Worm (Caenorhabditis elegans) whole organism, L1 larva: ENCODE data around the gene coa-1.

Source experiments
- C34B4.2 ChIP-seq: sonication (generic microtip); optimal IDR thresholded peaks from 2 replicates; lab custom pipeline; 2017; ENCODE audit warnings: mild to moderate bottlenecking, missing genetic modification characterization, missing compliant biosample characterization
- Y116A8C.19 ChIP-seq: sonication (generic microtip); optimal IDR thresholded peaks from 2 replicates; lab custom pipeline; 2016; ENCODE audit warnings: missing compliant biosample characterization, missing genetic modification characterization, borderline replicate concordance
- alr-1 ChIP-seq: fragments of 200-800 bp; sonication (Bioruptor generic); optimal IDR thresholded peaks from 2 replicates; lab custom pipeline; 2018; ENCODE audit warnings: borderline replicate concordance, mild to moderate bottlenecking, missing genetic modification characterization, missing compliant biosample characterization
- aly-2 ChIP-seq: fragments of 150-350 bp; optimal IDR thresholded peaks from 2 replicates; lab custom pipeline; 2014; ENCODE audit warnings: missing biosample characterization, missing genetic modification characterization
- ceh-8 ChIP-seq: fragments of 200-800 bp; sonication (Bioruptor generic); optimal IDR thresholded peaks from 2 replicates; lab custom pipeline; 2018; ENCODE audit warnings: mild to moderate bottlenecking, missing genetic modification characterization, moderate library complexity, missing compliant biosample characterization
- ceh-88 ChIP-seq: fragments of 200-800 bp; sonication (Bioruptor generic); IDR thresholded peaks from 2 replicates; pipeline ENCODE4 v1.3.6; 2022; ENCODE audit warnings: missing genetic modification characterization, missing compliant biosample characterization
- ces-1 ChIP-seq: fragments of 150-350 bp; optimal IDR thresholded peaks from 2 replicates; lab custom pipeline; 2014; ENCODE audit warnings: missing biosample characterization, missing genetic modification reagents, missing genetic modification characterization
- efl-1 ChIP-seq, 4 experiments: fragments of 150-350 bp; optimal IDR thresholded peaks in 3 of 4; peaks in 1 of 4; 1 replicate in 1 of 4; 2 replicates in 3 of 4; lab custom pipeline; 2014; ENCODE audit warnings: missing biosample characterization in 2 of 4, missing genetic modification characterization in 2 of 4, missing genetic modification reagents in 2 of 4
- egl-27 ChIP-seq, 2 experiments: fragments of 150-350 bp in 1 of 2; sonication (generic microtip); optimal IDR thresholded peaks; 3 replicates each; lab custom pipeline; 2017 to 2018; ENCODE audit warnings: missing biosample characterization in 2 of 2, missing genetic modification characterization in 2 of 2, missing genetic modification reagents in 2 of 2
- elt-2 ChIP-seq: sonication (generic microtip); optimal IDR thresholded peaks from 2 replicates; lab custom pipeline; 2016; ENCODE audit warnings: missing genetic modification characterization, mild to moderate bottlenecking, inconsistent platforms, missing compliant biosample characterization, missing genetic modification reagents
- ets-5 ChIP-seq: fragments of 200-800 bp; sonication (Bioruptor generic); IDR thresholded peaks from 2 replicates; pipeline ENCODE4 v1.3.6; 2022; ENCODE audit warnings: missing genetic modification characterization, missing compliant biosample characterization
- hlh-17 ChIP-seq: fragments of 200-800 bp; sonication (Bioruptor generic); optimal IDR thresholded peaks from 2 replicates; lab custom pipeline; 2018; ENCODE audit warnings: missing genetic modification characterization, mild to moderate bottlenecking, missing compliant biosample characterization, moderate library complexity, borderline replicate concordance
- isw-1 ChIP-seq: fragments of 200-800 bp; sonication (Bioruptor generic); IDR thresholded peaks from 2 replicates; pipeline ENCODE4 v1.3.6; 2022; ENCODE audit warnings: missing genetic modification characterization, missing compliant biosample characterization
- jun-1 ChIP-seq: fragments of 150-350 bp; optimal IDR thresholded peaks from 2 replicates; lab custom pipeline; 2014; ENCODE audit warnings: missing biosample characterization, missing genetic modification reagents, missing genetic modification characterization
- lin-13 ChIP-seq: fragments of 150-350 bp; optimal IDR thresholded peaks from 2 replicates; lab custom pipeline; 2014; ENCODE audit warnings: missing biosample characterization, missing genetic modification reagents, missing genetic modification characterization
- lin-14 ChIP-seq: fragments of 200-800 bp; sonication (Bioruptor generic); optimal IDR thresholded peaks from 2 replicates; lab custom pipeline; 2018; ENCODE audit warnings: mild to moderate bottlenecking, missing genetic modification characterization, moderate library complexity, missing compliant biosample characterization
- lin-15B ChIP-seq: fragments of 150-350 bp; sonication (generic microtip); optimal IDR thresholded peaks from 3 replicates; lab custom pipeline; 2014; ENCODE audit warnings: missing biosample characterization, missing genetic modification characterization
- lin-39 ChIP-seq: fragments of 150-350 bp; optimal IDR thresholded peaks from 2 replicates; lab custom pipeline; 2014; ENCODE audit warnings: missing biosample characterization, missing genetic modification reagents, missing genetic modification characterization
- lir-3 ChIP-seq: sonication (generic microtip); optimal IDR thresholded peaks from 2 replicates; lab custom pipeline; 2016; ENCODE audit warnings: mild to moderate bottlenecking, missing genetic modification characterization, moderate library complexity, missing compliant biosample characterization; ENCODE audit not compliant: poor library complexity
- lsy-2 ChIP-seq, 2 experiments: fragments of 150-350 bp; optimal IDR thresholded peaks; 2 replicates each; lab custom pipeline; 2014; ENCODE audit warnings: missing biosample characterization in 2 of 2, missing genetic modification characterization in 2 of 2
- mef-2 ChIP-seq: fragments of 150-350 bp; optimal IDR thresholded peaks from 2 replicates; lab custom pipeline; 2014; ENCODE audit warnings: missing biosample characterization, missing genetic modification characterization
- mep-1 ChIP-seq: fragments of 150-350 bp; optimal IDR thresholded peaks from 2 replicates; lab custom pipeline; 2014; ENCODE audit warnings: missing biosample characterization, missing genetic modification characterization
- nhr-12 ChIP-seq: sonication (generic microtip); optimal IDR thresholded peaks from 2 replicates; lab custom pipeline; 2017; ENCODE audit warnings: missing biosample characterization, missing genetic modification characterization
- nhr-19 ChIP-seq: fragments of 200-800 bp; sonication (Bioruptor generic); conservative IDR thresholded peaks from 2 replicates; pipeline ENCODE4 v1.3.6; 2022; ENCODE audit warnings: missing genetic modification characterization, missing compliant biosample characterization
- nhr-20 ChIP-seq: sonication (generic microtip); optimal IDR thresholded peaks from 2 replicates; lab custom pipeline; 2016; ENCODE audit warnings: mild to moderate bottlenecking, missing genetic modification characterization, missing compliant biosample characterization
- nhr-47 ChIP-seq: sonication (generic microtip); optimal IDR thresholded peaks from 2 replicates; lab custom pipeline; 2016; ENCODE audit warnings: mild to moderate bottlenecking, missing genetic modification characterization, moderate library complexity, missing compliant biosample characterization
- nhr-77 ChIP-seq: fragments of 150-350 bp; optimal IDR thresholded peaks from 2 replicates; lab custom pipeline; 2014; ENCODE audit warnings: missing biosample characterization, missing genetic modification characterization
- nhr-84 ChIP-seq: sonication (generic microtip); optimal IDR thresholded peaks from 2 replicates; lab custom pipeline; 2017; ENCODE audit warnings: missing biosample characterization, missing genetic modification characterization
- nhr-85 ChIP-seq: sonication (generic microtip); peaks from one replicate; lab custom pipeline; 2016; ENCODE audit warnings: missing genetic modification characterization, inconsistent platforms, missing compliant biosample characterization
- nhr-90 ChIP-seq: sonication (generic microtip); optimal IDR thresholded peaks from 2 replicates; lab custom pipeline; 2016; ENCODE audit warnings: mild to moderate bottlenecking, missing genetic modification characterization, missing compliant biosample characterization; ENCODE audit not compliant: poor library complexity
- pag-3 ChIP-seq: sonication (generic microtip); optimal IDR thresholded peaks from 2 replicates; lab custom pipeline; 2017; ENCODE audit warnings: missing genetic modification characterization, mild to moderate bottlenecking, missing compliant biosample characterization, antibody characterized with exemption, borderline replicate concordance; ENCODE audit not compliant: insufficient read depth
- rnt-1 ChIP-seq: sonication (generic microtip); optimal IDR thresholded peaks from 2 replicates; lab custom pipeline; 2016; ENCODE audit warnings: mild to moderate bottlenecking, missing genetic modification characterization, moderate library complexity, missing compliant biosample characterization
- skn-1 ChIP-seq: fragments of 150-350 bp; optimal IDR thresholded peaks from 2 replicates; lab custom pipeline; 2014; ENCODE audit warnings: missing biosample characterization, missing genetic modification characterization
- snpc-4 ChIP-seq: fragments of 150-350 bp; optimal IDR thresholded peaks from 2 replicates; lab custom pipeline; 2014; ENCODE audit warnings: missing biosample characterization, missing genetic modification characterization
- sox-4 ChIP-seq: sonication (generic microtip); optimal IDR thresholded peaks from 2 replicates; lab custom pipeline; 2016; ENCODE audit warnings: missing genetic modification characterization, missing compliant biosample characterization
- sup-37 ChIP-seq: fragments of 200-800 bp; sonication (Bioruptor generic); optimal IDR thresholded peaks from 2 replicates; lab custom pipeline; 2018; ENCODE audit warnings: mild to moderate bottlenecking, missing genetic modification characterization, missing compliant biosample characterization
- tbx-2 ChIP-seq: sonication (generic microtip); optimal IDR thresholded peaks from 2 replicates; lab custom pipeline; 2016; ENCODE audit warnings: missing genetic modification characterization, missing compliant biosample characterization
- tlp-1 ChIP-seq: fragments of 150-350 bp; optimal IDR thresholded peaks from 2 replicates; lab custom pipeline; 2014; ENCODE audit warnings: missing biosample characterization, missing genetic modification characterization
- unc-130 ChIP-seq: fragments of 150-350 bp; optimal IDR thresholded peaks from 2 replicates; lab custom pipeline; 2017; ENCODE audit warnings: missing biosample characterization, missing genetic modification characterization, inconsistent platforms
- unc-62 ChIP-seq: fragments of 150-350 bp; optimal IDR thresholded peaks from 2 replicates; lab custom pipeline; 2014; ENCODE audit warnings: missing biosample characterization, missing genetic modification reagents, missing genetic modification characterization
- unc-86 ChIP-seq: sonication (generic microtip); optimal IDR thresholded peaks from 2 replicates; lab custom pipeline; 2016; ENCODE audit warnings: missing genetic modification characterization, missing compliant biosample characterization
- xbp-1 ChIP-seq: sonication (generic microtip); optimal IDR thresholded peaks from 2 replicates; lab custom pipeline; 2016; ENCODE audit warnings: missing genetic modification characterization, missing compliant biosample characterization
- zag-1 ChIP-seq: fragments of 150-350 bp; optimal IDR thresholded peaks from 2 replicates; lab custom pipeline; 2014; ENCODE audit warnings: missing biosample characterization, missing genetic modification characterization

coa-1 gene

DNA sequence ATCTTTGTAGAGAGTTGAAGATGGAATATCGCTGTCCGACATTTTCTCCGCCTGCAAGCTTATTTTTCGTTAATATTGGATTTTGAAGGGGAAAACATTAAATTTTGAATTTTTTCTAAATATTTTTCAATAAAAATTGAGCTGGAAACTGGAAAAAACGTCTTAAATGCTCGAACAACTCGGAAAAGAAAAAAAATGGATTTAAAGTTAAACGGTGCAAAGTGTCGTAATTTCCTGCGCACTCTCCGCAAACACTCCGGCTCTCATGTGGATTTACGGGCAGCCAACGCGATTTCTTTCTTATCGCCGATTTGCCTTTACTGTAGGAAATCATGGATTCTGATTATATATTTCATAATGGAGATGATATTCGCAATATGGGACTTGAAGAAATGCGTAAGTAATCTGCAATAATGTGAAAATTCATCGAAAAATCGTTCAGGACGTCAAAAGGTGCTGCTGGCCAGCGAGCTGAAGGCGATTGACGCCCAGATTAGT, 35.2 kb downstream of the coa-1 start, which contains the start of the genes fnta-1 and cogc-8 (continued):
- TF ChIP-seq alr-1 (tag; lab: Kevin White, UChicago) (no peak), nhr-12 (no peak), ces-1 (GFP tag; lab: Kevin White, UChicago) (no peak), pag-3 (tag; lab: Kevin White, UChicago) (no peak), ceh-88 (GFP tag; lab: Robert Waterston, UW) (no peak), ceh-8 (no peak), Y116A8C.19 (tag; lab: Kevin White, UChicago) (no peak), xbp-1 (no peak), isw-1 (GFP tag; lab: Robert Waterston, UW) (peak; percentile 8; the same call in 1 of the 2 replicates), nhr-85 (tag; lab: Kevin White, UChicago) (peak; percentile 61), unc-62 (GFP tag; lab: Kevin White, UChicago) (no peak), rnt-1 (tag; lab: Kevin White, UChicago) (peak; percentile 50), skn-1 (tag; lab: Kevin White, UChicago) (peak; percentile 10), hlh-17 (GFP tag; lab: Kevin White, UChicago) (no peak), zag-1 (tag; lab: Kevin White, UChicago) (no peak), lin-14 (no peak), sox-4 (tag; lab: Kevin White, UChicago) (no peak), nhr-19 (GFP tag; lab: Robert Waterston, UW) (no peak), nhr-47 (tag; lab: Kevin White, UChicago) (peak; percentile 71), unc-86 (tag; lab: Kevin White, UChicago) (peak; percentile 41), mef-2 (tag; lab: Kevin White, UChicago) (no peak), nhr-90 (tag; lab: Kevin White, UChicago) (peak; percentile 19), nhr-20 (tag; lab: Kevin White, UChicago) (peak; percentile 36), sup-37 (GFP tag; lab: Kevin White, UChicago) (no peak), mep-1 (tag; lab: Kevin White, UChicago) (peak; percentile 65), C34B4.2 (tag; lab: Kevin White, UChicago) (no peak), unc-130 (no peak), efl-1 (optimal IDR thresholded peaks at IDR 0.05; lab: Kevin White, UChicago) (peak; percentile 61 to 72), efl-1 (GFP tag; optimal IDR thresholded peaks at IDR 0.05 in 1 of 2; lab: Kevin White, UChicago) (peak; percentile 72 to 97), lin-39 (no peak), lir-3 (tag; lab: Kevin White, UChicago) (no peak), nhr-77 (tag; lab: Kevin White, UChicago) (no peak), elt-2 (tag; lab: Kevin White, UChicago) (no peak), ets-5 (GFP tag; lab: Robert Waterston, UW) (no peak), snpc-4 (tag; lab: Kevin White, UChicago) (no peak), aly-2 (tag; lab: Kevin White, UChicago) (no peak), lsy-2 (tag; optimal IDR thresholded peaks at IDR 0.05; lab: Kevin White, UChicago) (peak; percentile 59 to 71), tlp-1 (no peak), egl-27 (tag; optimal IDR thresholded peaks at IDR 0.05; lab: Kevin White, UChicago) (no peak), tbx-2 (peak; percentile 44), lin-13 (GFP tag; lab: Kevin White, UChicago) (no peak), nhr-84 (tag; lab: Kevin White, UChicago) (no peak), lin-15B (tag; lab: Kevin White, UChicago) (peak; percentile 25), jun-1 (tag; lab: Kevin White, UChicago) (no peak)
